Worm (Caenorhabditis elegans): ENCODE data around the gene oac-24.

Gene oac-24

DNA sequence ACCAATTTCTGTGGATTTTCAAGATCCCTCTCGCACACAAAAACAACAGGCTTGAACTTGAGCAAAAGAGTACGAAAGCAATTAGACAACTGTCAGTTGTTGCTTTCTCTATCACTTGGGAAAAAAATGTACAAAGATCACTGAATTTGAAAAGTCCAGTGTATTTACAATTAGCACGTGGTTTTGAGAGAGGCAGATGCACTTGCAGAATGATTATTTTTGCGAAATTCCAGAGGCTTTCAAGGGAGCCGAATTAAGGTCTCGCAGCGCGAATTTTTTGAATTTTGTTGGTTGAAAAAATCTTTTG is 17.3 kb upstream of the oac-24 start:
- TF ChIP-seq pes-1 (GFP tag; IDR thresholded peaks at IDR 0.05) (no peak), sea-1 (GFP tag; conservative IDR thresholded peaks at IDR 0.05) (no peak), F13C5.2 (tag; optimal IDR thresholded peaks at IDR 0.05) (no peak), scrt-1 (GFP tag; IDR thresholded peaks at IDR 0.05) (no peak), tbx-37 (GFP tag; conservative IDR thresholded peaks at IDR 0.05) (no peak), ets-7 (tag; optimal IDR thresholded peaks at IDR 0.05) (no peak), hmbx-1 (tag; optimal IDR thresholded peaks at IDR 0.05) (no peak), aly-1 (tag; optimal IDR thresholded peaks at IDR 0.05) (no peak), tbx-11 (GFP tag; IDR thresholded peaks at IDR 0.05) (no peak), ceh-13 (GFP tag; optimal IDR thresholded peaks at IDR 0.05) (no peak), ceh-36 (tag; optimal IDR thresholded peaks at IDR 0.05) (no peak), hnd-1 (tag; optimal IDR thresholded peaks at IDR 0.05) (no peak)

DNA sequence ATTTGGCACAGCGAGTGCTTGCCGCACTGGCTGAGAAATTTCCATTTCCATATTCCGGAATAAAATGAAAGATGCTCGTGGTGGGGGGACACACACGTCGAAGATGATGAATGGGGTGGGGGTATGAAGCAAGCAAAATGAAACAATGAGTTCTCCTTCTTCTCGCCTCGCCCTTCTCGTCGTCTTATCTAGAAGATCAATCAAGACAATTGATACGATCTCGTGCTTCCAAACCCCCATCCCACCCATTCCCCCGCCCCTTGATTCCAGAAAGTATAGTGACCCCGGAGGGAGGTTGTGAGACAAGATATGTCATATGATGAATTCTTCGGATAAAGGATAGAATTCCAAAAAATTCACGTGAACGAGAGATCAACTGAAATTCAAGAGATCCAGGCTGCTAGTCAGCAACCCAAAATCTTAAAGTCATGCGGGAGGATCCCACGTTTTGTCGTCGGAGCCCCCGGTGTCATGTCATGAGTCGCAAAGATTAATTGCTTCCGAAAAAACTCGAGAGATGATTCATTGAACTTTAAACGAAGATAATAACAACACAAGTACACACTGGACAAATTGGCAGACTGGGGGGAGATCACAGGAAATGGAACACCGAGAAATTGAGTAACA is 16.0 kb upstream of the oac-24 start:
- TF ChIP-seq flt-1 (GFP tag; IDR thresholded peaks at IDR 0.05) (no peak), ceh-36 (tag; optimal IDR thresholded peaks at IDR 0.05) (no peak), B0310.2 (tag; optimal IDR thresholded peaks at IDR 0.05) (no peak), scrt-1 (GFP tag; IDR thresholded peaks at IDR 0.05) (no peak), F13C5.2 (tag; optimal IDR thresholded peaks at IDR 0.05) (no peak), tra-4 (tag; optimal IDR thresholded peaks at IDR 0.05) (no peak), ets-7 (tag; optimal IDR thresholded peaks at IDR 0.05) (no peak), hmbx-1 (tag; optimal IDR thresholded peaks at IDR 0.05) (no peak), hmg-4 (GFP tag; optimal IDR thresholded peaks at IDR 0.05) (no peak), ceh-13 (GFP tag; optimal IDR thresholded peaks at IDR 0.05) (no peak), pes-1 (GFP tag; IDR thresholded peaks at IDR 0.05) (no peak), tbx-37 (GFP tag; conservative IDR thresholded peaks at IDR 0.05) (no peak), sea-1 (GFP tag; conservative IDR thresholded peaks at IDR 0.05) (no peak), aly-1 (tag; optimal IDR thresholded peaks at IDR 0.05) (no peak), hnd-1 (tag; optimal IDR thresholded peaks at IDR 0.05) (no peak), tbx-11 (GFP tag; IDR thresholded peaks at IDR 0.05) (no peak), ama-1 (optimal IDR thresholded peaks at IDR 0.05) (no peak)

ce11 chrV:4698675-4699074 is 11.9 kb upstream of the oac-24 start:
- no peak for TF ChIP-seq scrt-1 (GFP tag; IDR thresholded peaks at IDR 0.05)
- TF ChIP-seq ets-7 (tag; optimal IDR thresholded peaks at IDR 0.05) = no peak
- no peak for TF ChIP-seq ceh-36 (tag; optimal IDR thresholded peaks at IDR 0.05)
- no peak for TF ChIP-seq aly-1 (tag; optimal IDR thresholded peaks at IDR 0.05)
- no peak for TF ChIP-seq ama-1 (optimal IDR thresholded peaks at IDR 0.05)

DNA sequence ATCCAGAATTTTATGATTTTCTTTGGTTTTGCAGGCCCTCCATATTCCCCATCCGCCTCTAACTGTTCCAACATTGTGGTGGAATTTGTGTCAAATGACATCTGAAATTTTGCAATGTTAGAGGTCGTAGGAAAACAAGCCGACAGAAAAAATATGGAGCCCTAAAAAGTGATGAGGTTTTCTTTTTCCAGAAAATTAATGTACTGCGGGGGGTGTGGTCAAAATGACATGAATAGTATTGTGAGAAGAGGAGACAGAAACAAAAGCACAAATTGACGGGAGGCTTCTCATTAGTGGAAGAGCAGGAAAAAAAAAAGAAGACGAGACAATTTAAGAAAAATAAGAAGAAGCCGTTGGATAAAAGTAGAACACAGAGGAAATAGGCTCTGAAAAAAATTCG is 10.4 kb upstream of the oac-24 start, which contains the start of gene ZC266.1:
Gene ZC266.1 (minus strand): TSS at position 101 of the 400 bp plus-strand sequence.
- no peak for TF ChIP-seq scrt-1 (GFP tag; IDR thresholded peaks at IDR 0.05)
- no peak for TF ChIP-seq sea-1 (GFP tag; conservative IDR thresholded peaks at IDR 0.05)
- TF ChIP-seq hmbx-1 (tag; optimal IDR thresholded peaks at IDR 0.05) = no peak
- no peak for TF ChIP-seq hnd-1 (tag; optimal IDR thresholded peaks at IDR 0.05)
- TF ChIP-seq B0310.2 (tag; optimal IDR thresholded peaks at IDR 0.05) = no peak
- TF ChIP-seq tbx-11 (GFP tag; IDR thresholded peaks at IDR 0.05) = no peak
- TF ChIP-seq ets-7 (tag; optimal IDR thresholded peaks at IDR 0.05) = no peak
- TF ChIP-seq ama-1 (optimal IDR thresholded peaks at IDR 0.05) = no peak
- TF ChIP-seq aly-1 (tag; optimal IDR thresholded peaks at IDR 0.05) = no peak

DNA sequence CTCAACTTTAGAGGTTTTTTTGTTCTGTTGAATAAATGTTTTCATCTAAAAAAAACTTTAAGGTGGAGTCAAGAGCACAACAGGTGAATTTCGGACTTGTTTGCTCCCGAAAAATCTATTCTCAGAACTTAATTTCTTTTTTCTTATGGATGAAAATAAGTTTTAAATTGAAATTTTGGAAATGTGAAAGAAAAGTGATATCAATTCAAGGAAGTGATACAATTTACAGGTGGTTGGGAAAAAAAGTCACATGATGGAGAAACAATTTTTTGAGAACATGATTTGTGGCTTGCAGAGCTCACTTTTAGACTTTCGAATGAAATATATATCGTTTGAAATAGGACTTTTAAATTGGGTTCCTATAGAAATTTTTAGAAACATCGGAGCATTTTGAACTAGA is 2.9 kb upstream of the oac-24 start:
- no peak for TF ChIP-seq hmbx-1 (tag; optimal IDR thresholded peaks at IDR 0.05)
- no peak for TF ChIP-seq flt-1 (GFP tag; IDR thresholded peaks at IDR 0.05)
- TF ChIP-seq F13C5.2 (tag; optimal IDR thresholded peaks at IDR 0.05) = no peak
- no peak for TF ChIP-seq scrt-1 (GFP tag; IDR thresholded peaks at IDR 0.05)
- no peak for TF ChIP-seq tbx-11 (GFP tag; IDR thresholded peaks at IDR 0.05)

- TF ChIP-seq tbx-37 (GFP tag; conservative IDR thresholded peaks at IDR 0.05) (no peak), tra-4 (tag; optimal IDR thresholded peaks at IDR 0.05) (no peak), sea-1 (GFP tag; conservative IDR thresholded peaks at IDR 0.05) (no peak), ceh-13 (GFP tag; optimal IDR thresholded peaks at IDR 0.05) (no peak), hnd-1 (tag; optimal IDR thresholded peaks at IDR 0.05) (no peak), scrt-1 (GFP tag; IDR thresholded peaks at IDR 0.05) (no peak), hmg-4 (GFP tag; optimal IDR thresholded peaks at IDR 0.05) (no peak), ceh-36 (tag; optimal IDR thresholded peaks at IDR 0.05) (no peak), B0310.2 (tag; optimal IDR thresholded peaks at IDR 0.05) (no peak), aly-1 (tag; optimal IDR thresholded peaks at IDR 0.05) (no peak), tbx-11 (GFP tag; IDR thresholded peaks at IDR 0.05) (no peak), ama-1 (optimal IDR thresholded peaks at IDR 0.05) (no peak), pes-1 (GFP tag; IDR thresholded peaks at IDR 0.05) (no peak), hmbx-1 (tag; optimal IDR thresholded peaks at IDR 0.05) (no peak), flt-1 (GFP tag; IDR thresholded peaks at IDR 0.05) (no peak)
These were observed 9.4 kb downstream of the oac-24 start, which contains the start of gene prx-6 for ce11 chrV:4719965-4720364. Gene prx-6, minus strand, starts transcription at chrV:4720093.

DNA sequence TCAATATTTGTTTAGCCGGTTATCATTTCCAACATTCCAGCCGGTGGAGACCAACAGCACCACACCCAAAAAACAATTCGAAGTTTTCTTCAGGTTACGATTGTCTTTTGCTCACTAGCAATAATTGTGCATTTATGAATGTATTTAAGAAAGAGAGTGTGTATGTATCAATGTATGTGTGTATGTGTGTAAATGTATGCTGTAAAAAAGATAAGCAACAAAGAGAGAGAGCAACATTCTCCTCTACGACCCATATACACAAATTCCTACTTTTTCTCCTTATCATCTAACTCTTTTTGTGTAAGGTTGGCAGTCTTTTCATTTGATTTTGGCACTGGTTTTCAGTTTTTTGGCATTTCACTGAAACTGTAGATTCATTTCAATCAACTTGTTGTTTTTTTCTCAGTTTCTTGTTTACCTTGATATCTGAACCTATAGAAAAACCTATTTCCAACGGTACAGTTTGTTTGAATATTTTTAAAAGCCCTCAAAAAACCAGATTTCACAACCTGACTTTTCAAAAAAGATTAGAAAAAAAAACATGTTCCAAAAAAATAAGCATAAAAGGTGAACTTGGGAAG is 10.4 kb downstream of the oac-24 start:
- TF ChIP-seq hmg-4 (GFP tag; optimal IDR thresholded peaks at IDR 0.05) (no peak), hmbx-1 (tag; optimal IDR thresholded peaks at IDR 0.05) (no peak), tbx-37 (GFP tag; conservative IDR thresholded peaks at IDR 0.05) (no peak), ceh-13 (GFP tag; optimal IDR thresholded peaks at IDR 0.05) (no peak), tbx-11 (GFP tag; IDR thresholded peaks at IDR 0.05) (no peak), B0310.2 (tag; optimal IDR thresholded peaks at IDR 0.05) (no peak), tra-4 (tag; optimal IDR thresholded peaks at IDR 0.05) (no peak), pes-1 (GFP tag; IDR thresholded peaks at IDR 0.05) (no peak), hnd-1 (tag; optimal IDR thresholded peaks at IDR 0.05) (no peak), flt-1 (GFP tag; IDR thresholded peaks at IDR 0.05) (no peak), ceh-36 (tag; optimal IDR thresholded peaks at IDR 0.05) (no peak), ama-1 (optimal IDR thresholded peaks at IDR 0.05) (no peak)

DNA sequence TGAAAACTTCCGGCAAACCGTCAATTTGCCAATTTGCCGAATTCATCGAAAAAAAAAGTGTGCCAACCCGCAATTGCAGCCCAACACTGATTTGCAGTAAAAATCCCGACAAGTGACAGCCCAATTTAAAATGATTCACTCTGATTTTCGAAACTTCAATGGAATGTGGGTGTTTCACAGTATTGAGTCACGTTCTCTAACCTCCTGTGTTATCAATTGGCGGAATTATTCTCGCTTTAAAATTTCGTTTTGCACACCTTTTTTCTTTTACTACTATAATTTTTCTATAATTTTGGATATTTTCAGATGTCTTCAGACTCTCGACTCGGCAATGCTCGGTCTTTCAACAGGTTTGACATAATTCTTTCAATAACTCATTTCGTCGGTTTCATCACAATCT is 11.8 kb downstream of the oac-24 start, which contains the start of gene F39G3.5:
Gene F39G3.5 (plus strand): TSS at position 301 of the 400 bp plus-strand sequence.
- TF ChIP-seq tbx-37 (GFP tag; conservative IDR thresholded peaks at IDR 0.05) (no peak), ets-7 (tag; optimal IDR thresholded peaks at IDR 0.05) (no peak), ceh-13 (GFP tag; optimal IDR thresholded peaks at IDR 0.05) (no peak), hmbx-1 (tag; optimal IDR thresholded peaks at IDR 0.05) (no peak), scrt-1 (GFP tag; IDR thresholded peaks at IDR 0.05) (no peak), flt-1 (GFP tag; IDR thresholded peaks at IDR 0.05) (no peak), hnd-1 (tag; optimal IDR thresholded peaks at IDR 0.05) (no peak), hmg-4 (GFP tag; optimal IDR thresholded peaks at IDR 0.05) (no peak), ama-1 (optimal IDR thresholded peaks at IDR 0.05) (no peak), F13C5.2 (tag; optimal IDR thresholded peaks at IDR 0.05) (no peak), tbx-11 (GFP tag; IDR thresholded peaks at IDR 0.05) (no peak), pes-1 (GFP tag; IDR thresholded peaks at IDR 0.05) (no peak)
